Fruit fly (Drosophila melanogaster): ENCODE results near the gene Rim2.

DNA sequence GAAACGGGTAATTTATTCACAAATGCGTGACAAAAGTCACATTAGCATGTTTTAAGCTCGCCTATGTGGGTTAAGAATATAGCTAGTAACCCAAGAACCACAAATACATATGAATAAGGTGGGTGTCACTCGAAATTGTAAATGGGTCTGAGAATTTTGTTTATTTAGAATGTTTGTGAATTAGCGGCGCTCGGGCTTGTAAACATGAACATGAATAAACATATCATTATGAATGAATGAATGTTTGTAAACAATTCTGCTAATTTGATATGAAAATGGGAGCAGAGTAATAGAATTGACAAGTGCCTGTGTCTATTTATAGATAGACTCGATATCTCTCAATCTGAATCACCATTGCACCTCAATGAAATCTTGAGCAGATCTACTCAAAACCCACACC is 10.9 kb upstream of the Rim2 start:
- TF ChIP-seq usp (GFP tag; optimal IDR thresholded peaks at IDR 0.05) (no peak), psq (optimal IDR thresholded peaks at IDR 0.05) (no peak)

Data from whole organism.